Fruit fly (Drosophila melanogaster) S2 (cell line): ENCODE data around the gene hdly.

ENCODE experiments used
- CG8478 ChIP-seq: fragments of >200 bp; optimal IDR thresholded peaks from 2 replicates; lab custom pipeline; 2018
- CTCF ChIP-seq, 2 experiments: fragments of >200 bp; optimal IDR thresholded peaks; 2 replicates each; lab custom pipeline; 2018

DNA sequence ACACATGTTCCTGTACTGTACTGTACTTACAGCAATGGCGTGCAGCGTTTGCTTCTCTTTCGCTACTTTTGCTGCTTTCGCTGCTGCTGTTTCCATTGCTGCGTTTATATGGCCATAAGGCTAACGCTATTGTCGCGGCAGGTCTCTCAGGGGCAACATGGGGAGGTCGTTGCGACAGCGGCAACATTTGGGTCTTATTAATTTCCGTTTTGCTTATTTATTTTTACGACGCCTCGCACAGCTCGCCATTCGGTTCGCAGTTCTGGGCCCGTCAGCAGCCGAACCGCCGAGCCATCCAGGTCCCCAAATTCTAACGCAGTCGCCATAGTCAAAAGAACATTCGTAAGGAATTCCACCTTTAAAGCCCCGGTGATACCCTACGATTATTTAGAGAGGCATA, 62.6 kb downstream of the hdly start:
- no peak for TF ChIP-seq CTCF (optimal IDR thresholded peaks at IDR 0.05; lab: Kevin White, UChicago)
- no peak for TF ChIP-seq CG8478
